Worm (Caenorhabditis elegans) whole organism, midembryonic: ENCODE data around the gene F25E5.1.

ENCODE experiments used
- T22C8.4 ChIP-seq: fragments of 200-800 bp; sonication (Bioruptor generic); IDR thresholded peaks from 2 replicates; pipeline ENCODE4 v1.3.6; 2022; ENCODE audit warnings: missing genetic modification characterization, missing compliant biosample characterization
- flt-1 ChIP-seq: fragments of 200-800 bp; sonication (Bioruptor generic); IDR thresholded peaks from 2 replicates; pipeline ENCODE4 v1.3.6; 2022; ENCODE audit warnings: missing genetic modification characterization, missing compliant biosample characterization
- klf-2 ChIP-seq: fragments of 200-800 bp; sonication (Bioruptor generic); conservative IDR thresholded peaks from 2 replicates; pipeline ENCODE4 v1.3.6; 2022; ENCODE audit warnings: missing genetic modification reagents, missing genetic modification characterization, missing compliant biosample characterization
- med-1 ChIP-seq: sonication (generic microtip); optimal IDR thresholded peaks from 2 replicates; lab custom pipeline; 2017; ENCODE audit warnings: missing genetic modification characterization, mild to moderate bottlenecking, missing compliant biosample characterization, antibody characterized with exemption, missing genetic modification reagents; ENCODE audit not compliant: insufficient read depth
- ref-1 ChIP-seq: fragments of 200-800 bp; sonication (Bioruptor generic); conservative IDR thresholded peaks from 2 replicates; pipeline ENCODE4 v1.3.6; 2022; ENCODE audit warnings: missing genetic modification reagents, missing genetic modification characterization, missing compliant biosample characterization
- tab-1 ChIP-seq: fragments of 200-800 bp; sonication (Bioruptor generic); IDR thresholded peaks from 2 replicates; pipeline ENCODE4 v1.3.6; 2022; ENCODE audit warnings: missing genetic modification characterization, missing compliant biosample characterization
- ztf-23 ChIP-seq: fragments of 200-800 bp; sonication (Bioruptor generic); IDR thresholded peaks from 2 replicates; pipeline ENCODE4 v1.3.6; 2022; ENCODE audit warnings: missing genetic modification reagents, missing genetic modification characterization, missing compliant biosample characterization
- ztf-29 ChIP-seq: fragments of 200-800 bp; sonication (Bioruptor generic); IDR thresholded peaks from 2 replicates; pipeline ENCODE4 v1.3.6; 2022; ENCODE audit warnings: missing genetic modification reagents, missing genetic modification characterization, missing compliant biosample characterization

- no peak for TF ChIP-seq flt-1 (GFP tag; lab: Robert Waterston, UW)
- TF ChIP-seq ztf-23 (GFP tag; lab: Robert Waterston, UW), result no peak
- TF ChIP-seq ref-1 (GFP tag; lab: Robert Waterston, UW), result no peak
- TF ChIP-seq ztf-29 (GFP tag; lab: Robert Waterston, UW), result no peak
- no peak for TF ChIP-seq klf-2 (GFP tag; lab: Robert Waterston, UW)
- no peak for TF ChIP-seq T22C8.4 (GFP tag; lab: Robert Waterston, UW)
- no peak for TF ChIP-seq med-1
- no peak for TF ChIP-seq tab-1 (GFP tag; lab: Robert Waterston, UW)
Measured at ce11 chrV:7480949-7481348, 15.3 kb downstream of the F25E5.1 start, which contains the start of gene C18B10.6.
